Fruit fly (Drosophila melanogaster) whole organism, embryonic: ENCODE data around the gene scyl.

Experiments used
- Atf6 ChIP-seq: fragments of 200-800 bp; sonication (Bioruptor generic); IDR thresholded peaks from 2 replicates; pipeline ENCODE4 v1.3.6; 2022; ENCODE audit warnings: missing biosample characterization, missing genetic modification characterization
- CG10366 ChIP-seq: fragments of 200-800 bp; sonication (Bioruptor generic); IDR thresholded peaks from 2 replicates; pipeline ENCODE4 v1.3.6; 2022; ENCODE audit warnings: missing biosample characterization, missing genetic modification characterization
- CG10959 ChIP-seq: fragments of 200-800 bp; sonication (Bioruptor generic); IDR thresholded peaks from 2 replicates; pipeline ENCODE4 v1.3.6; 2022; ENCODE audit warnings: missing biosample characterization, missing genetic modification characterization
- CG13775 ChIP-seq: fragments of 200-800 bp; sonication (Bioruptor generic); optimal IDR thresholded peaks from 3 replicates; lab custom pipeline; 2017; ENCODE audit warnings: missing biosample characterization, mild to moderate bottlenecking, missing genetic modification characterization
- CG15479 ChIP-seq: fragments of 200-800 bp; sonication (Bioruptor generic); optimal IDR thresholded peaks from 3 replicates; lab custom pipeline; 2019; ENCODE audit warnings: missing biosample characterization, mild to moderate bottlenecking, missing genetic modification characterization, moderate library complexity
- CG17612 ChIP-seq: fragments of 200-800 bp; sonication (Bioruptor generic); IDR thresholded peaks from 2 replicates; pipeline ENCODE4 v1.3.6; 2022; ENCODE audit warnings: missing biosample characterization, missing genetic modification characterization
- CG17829 ChIP-seq: fragments of 200-800 bp; optimal IDR thresholded peaks from 2 replicates; lab custom pipeline; 2019; ENCODE audit warnings: missing biosample characterization, mild to moderate bottlenecking, missing genetic modification characterization, moderate library complexity
- CG2678 ChIP-seq: fragments of 200-800 bp; sonication (Bioruptor generic); optimal IDR thresholded peaks from 3 replicates; lab custom pipeline; 2019; ENCODE audit warnings: missing biosample characterization, mild to moderate bottlenecking, missing genetic modification characterization, moderate library complexity
- CG31224 ChIP-seq: fragments of 200-800 bp; sonication (Bioruptor generic); IDR thresholded peaks from 2 replicates; pipeline ENCODE4 v1.3.6; 2022; ENCODE audit warnings: missing biosample characterization, missing genetic modification characterization
- CG32772 ChIP-seq: fragments of 200-800 bp; sonication (Bioruptor generic); IDR thresholded peaks from 2 replicates; pipeline ENCODE4 v1.3.6; 2022; ENCODE audit warnings: missing biosample characterization, missing genetic modification characterization
- CG3407 ChIP-seq: fragments of 200-800 bp; sonication (Bioruptor generic); optimal IDR thresholded peaks from 2 replicates; lab custom pipeline; 2018; ENCODE audit warnings: missing biosample characterization, mild to moderate bottlenecking, missing genetic modification characterization
- CG4360 ChIP-seq: fragments of 200-800 bp; sonication (Bioruptor generic); IDR thresholded peaks from 2 replicates; pipeline ENCODE4 v1.3.6; 2022; ENCODE audit warnings: missing biosample characterization, missing genetic modification characterization
- CG4730 ChIP-seq: fragments of 200-800 bp; sonication (Bioruptor generic); IDR thresholded peaks from 2 replicates; pipeline ENCODE4 v1.3.6; 2022; ENCODE audit warnings: missing biosample characterization, missing genetic modification characterization
- CG6175 ChIP-seq: fragments of 200-800 bp; sonication (Bioruptor generic); IDR thresholded peaks from 3 replicates; pipeline ENCODE4 v1.3.6; 2022; ENCODE audit warnings: missing biosample characterization, missing genetic modification characterization
- CG7271 ChIP-seq: fragments of 200-800 bp; sonication (Bioruptor generic); optimal IDR thresholded peaks from 2 replicates; lab custom pipeline; 2018; ENCODE audit warnings: missing biosample characterization, mild to moderate bottlenecking, missing genetic modification characterization, moderate library complexity
- CG7357 ChIP-seq: fragments of 200-800 bp; sonication (Bioruptor generic); IDR thresholded peaks from 3 replicates; pipeline ENCODE4 v1.3.6; 2022; ENCODE audit warnings: missing biosample characterization, missing genetic modification characterization
- CG8478 ChIP-seq: fragments of >200 bp; optimal IDR thresholded peaks from 2 replicates; lab custom pipeline; 2018
- CG9932 ChIP-seq: fragments of 200-800 bp; sonication (Bioruptor generic); IDR thresholded peaks from 2 replicates; pipeline ENCODE4 v1.3.6; 2022; ENCODE audit warnings: missing biosample characterization, missing genetic modification characterization
- Chrac-16 ChIP-seq: fragments of 200-800 bp; sonication (Bioruptor generic); optimal IDR thresholded peaks from 3 replicates; lab custom pipeline; 2016; ENCODE audit warnings: missing biosample characterization, missing genetic modification characterization
- Dad ChIP-seq: fragments of 200-800 bp; sonication (Bioruptor generic); optimal IDR thresholded peaks from 3 replicates; lab custom pipeline; 2016; ENCODE audit warnings: missing biosample characterization, missing genetic modification characterization
- Deaf1 ChIP-seq: fragments of 200-800 bp; optimal IDR thresholded peaks from 3 replicates; lab custom pipeline; 2019; ENCODE audit warnings: missing biosample characterization, mild to moderate bottlenecking, missing genetic modification characterization, moderate library complexity
- Dp ChIP-seq: fragments of 200-800 bp; sonication (Bioruptor generic); optimal IDR thresholded peaks from 2 replicates; lab custom pipeline; 2018; ENCODE audit warnings: missing biosample characterization, mild to moderate bottlenecking, missing genetic modification characterization, moderate library complexity
- Gsc ChIP-seq: fragments of 200-800 bp; sonication (Bioruptor generic); IDR thresholded peaks from 2 replicates; pipeline ENCODE4 v1.3.6; 2022; ENCODE audit warnings: missing biosample characterization, missing genetic modification characterization
- H15 ChIP-seq: fragments of 200-800 bp; sonication (Bioruptor generic); IDR thresholded peaks from 3 replicates; pipeline ENCODE4 v1.3.6; 2022; ENCODE audit warnings: missing biosample characterization, missing genetic modification characterization
- HLH4C ChIP-seq: fragments of 200-800 bp; sonication (Bioruptor generic); IDR thresholded peaks from 3 replicates; pipeline ENCODE4 v1.3.6; 2022; ENCODE audit warnings: missing biosample characterization, missing genetic modification characterization; ENCODE audit not compliant: partially characterized antibody
- Hr3 ChIP-seq: fragments of 200-800 bp; sonication (Bioruptor generic); optimal IDR thresholded peaks from 3 replicates; lab custom pipeline; 2016; ENCODE audit warnings: missing biosample characterization, missing genetic modification characterization
- Hr39 ChIP-seq: fragments of >200 bp; optimal IDR thresholded peaks from 2 replicates; lab custom pipeline; 2017
- Jarid2 ChIP-seq: fragments of 200-800 bp; sonication (Bioruptor generic); optimal IDR thresholded peaks from 3 replicates; lab custom pipeline; 2017; ENCODE audit warnings: mild to moderate bottlenecking, missing biosample characterization, missing genetic modification reagents, missing genetic modification characterization
- Med ChIP-seq: fragments of 200-800 bp; sonication (Bioruptor generic); peaks from one replicate; lab custom pipeline; 2016; ENCODE audit warnings: missing biosample characterization, missing genetic modification characterization, mild to moderate bottlenecking, inconsistent platforms, moderate library complexity
- Poxn ChIP-seq: fragments of 200-800 bp; sonication (Bioruptor generic); IDR thresholded peaks from 2 replicates; pipeline ENCODE4 v1.3.6; 2022; ENCODE audit warnings: missing biosample characterization, missing genetic modification characterization
- Sin3A ChIP-seq: fragments of >200 bp; optimal IDR thresholded peaks from 2 replicates; lab custom pipeline; 2018
- Six4 ChIP-seq: fragments of 200-800 bp; sonication (Bioruptor generic); optimal IDR thresholded peaks from 2 replicates; lab custom pipeline; 2016; ENCODE audit warnings: missing biosample characterization, missing genetic modification characterization
- Trl ChIP-seq, 3 experiments: fragments of >200 bp in 2 of 3; fragments of 200-800 bp in 1 of 3; sonication (Bioruptor generic) in 1 of 3; optimal IDR thresholded peaks; 2 replicates in 1 of 3; 3 replicates in 2 of 3; lab custom pipeline; 2016 to 2017; ENCODE audit warnings: missing biosample characterization in 1 of 3, missing genetic modification characterization in 1 of 3
- Usf ChIP-seq: fragments of 200-800 bp; sonication (Bioruptor generic); optimal IDR thresholded peaks from 2 replicates; lab custom pipeline; 2017; ENCODE audit warnings: missing genotype, missing biosample characterization, missing genetic modification characterization
- al ChIP-seq: fragments of 200-800 bp; sonication (Bioruptor generic); IDR thresholded peaks from 2 replicates; pipeline ENCODE4 v1.3.6; 2022; ENCODE audit warnings: missing biosample characterization, missing genetic modification characterization
- ap ChIP-seq: fragments of 200-800 bp; sonication (Bioruptor generic); IDR thresholded peaks from 2 replicates; pipeline ENCODE4 v1.3.6; 2022; ENCODE audit warnings: missing biosample characterization, missing genetic modification characterization
- crol ChIP-seq: fragments of 200-800 bp; sonication (Bioruptor generic); IDR thresholded peaks from 2 replicates; pipeline ENCODE4 v1.3.6; 2022; ENCODE audit warnings: missing biosample characterization, missing genetic modification characterization
- dati ChIP-seq: fragments of 200-800 bp; sonication (Bioruptor generic); IDR thresholded peaks from 2 replicates; pipeline ENCODE4 v1.3.6; 2022; ENCODE audit warnings: missing biosample characterization, missing genetic modification characterization
- fru ChIP-seq: fragments of >200 bp; optimal IDR thresholded peaks from 2 replicates; lab custom pipeline; 2017
- grau ChIP-seq: fragments of 200-800 bp; optimal IDR thresholded peaks from 3 replicates; lab custom pipeline; 2019; ENCODE audit warnings: missing biosample characterization, mild to moderate bottlenecking, missing genetic modification characterization, moderate library complexity
- inv ChIP-seq: fragments of 200-800 bp; sonication (Bioruptor generic); IDR thresholded peaks from 2 replicates; pipeline ENCODE4 v1.3.6; 2022; ENCODE audit warnings: missing biosample characterization, missing genetic modification characterization; ENCODE audit not compliant: partially characterized antibody
- kah ChIP-seq: fragments of 200-800 bp; sonication (Bioruptor generic); optimal IDR thresholded peaks from 2 replicates; lab custom pipeline; 2018; ENCODE audit warnings: missing biosample characterization, mild to moderate bottlenecking, missing genetic modification characterization
- ken ChIP-seq: fragments of 200-800 bp; sonication (Bioruptor generic); IDR thresholded peaks from 3 replicates; pipeline ENCODE4 v1.3.6; 2022; ENCODE audit warnings: missing biosample characterization, missing genetic modification characterization
- kni ChIP-seq: fragments of 200-800 bp; sonication (Bioruptor generic); optimal IDR thresholded peaks from 3 replicates; lab custom pipeline; 2017; ENCODE audit warnings: mild to moderate bottlenecking, missing biosample characterization, missing genetic modification reagents, missing genetic modification characterization
- lbe ChIP-seq: fragments of 200-800 bp; sonication (Bioruptor generic); optimal IDR thresholded peaks from 2 replicates; lab custom pipeline; 2016; ENCODE audit warnings: missing biosample characterization, mild to moderate bottlenecking, missing genetic modification characterization
- psq ChIP-seq: fragments of 200-800 bp; sonication (Bioruptor generic); optimal IDR thresholded peaks from 2 replicates; lab custom pipeline; 2017; ENCODE audit warnings: missing biosample characterization, missing genetic modification characterization
- pum ChIP-seq: fragments of 200-800 bp; sonication (Bioruptor generic); optimal IDR thresholded peaks from 2 replicates; lab custom pipeline; 2016; ENCODE audit warnings: missing biosample characterization, missing genetic modification characterization
- repo ChIP-seq: fragments of 200-800 bp; sonication (Bioruptor generic); optimal IDR thresholded peaks from 2 replicates; lab custom pipeline; 2016; ENCODE audit warnings: missing biosample characterization, missing genetic modification characterization
- sob ChIP-seq: fragments of 200-800 bp; sonication (Bioruptor generic); IDR thresholded peaks from 2 replicates; pipeline ENCODE4 v1.3.6; 2022; ENCODE audit warnings: missing biosample characterization, missing genetic modification characterization
- sqz ChIP-seq: fragments of 200-800 bp; sonication (Bioruptor generic); optimal IDR thresholded peaks from 3 replicates; lab custom pipeline; 2018; ENCODE audit warnings: missing biosample characterization, mild to moderate bottlenecking, missing genetic modification characterization
- tna ChIP-seq: fragments of 200-800 bp; sonication (Bioruptor generic); IDR thresholded peaks from 2 replicates; pipeline ENCODE4 v1.3.6; 2022; ENCODE audit warnings: missing biosample characterization, missing genetic modification characterization; ENCODE audit not compliant: partially characterized antibody
- twi ChIP-seq: fragments of 200-800 bp; optimal IDR thresholded peaks from 2 replicates; lab custom pipeline; 2019; ENCODE audit warnings: missing biosample characterization, mild to moderate bottlenecking, missing genetic modification characterization, moderate library complexity
- wdn ChIP-seq: fragments of 200-800 bp; sonication (Bioruptor generic); IDR thresholded peaks from 2 replicates; pipeline ENCODE4 v1.3.6; 2022; ENCODE audit warnings: missing biosample characterization, missing genetic modification characterization

scyl gene

dm6 chr3L:11294496-11295163, 42.5 kb downstream of the scyl start (continued):
- TF ChIP-seq twi (tag; lab: Kevin White, UChicago) = no peak
- no peak for TF ChIP-seq grau (tag; lab: Kevin White, UChicago)
- peak; percentile 61 for TF ChIP-seq CG32772 (GFP tag; lab: Robert Waterston, UW)
- peak; percentile 50 for TF ChIP-seq kah (GFP tag; lab: Kevin White, UChicago)
- TF ChIP-seq psq = no peak
- TF ChIP-seq CG6175 (GFP tag; lab: Robert Waterston, UW) = peak; percentile 99
- TF ChIP-seq fru (lab: Kevin White, UChicago) = no peak
- TF ChIP-seq CG8478 = no peak
- TF ChIP-seq CG9932 = peak; percentile 28; the same call in 1 of the 2 replicates
- no peak for TF ChIP-seq dati (GFP tag; lab: Robert Waterston, UW)
- TF ChIP-seq tna = 0 out of 2 replicates have a peak, but pooled peaks have one; percentile 9
- no peak for TF ChIP-seq al (GFP tag; lab: Robert Waterston, UW)
- TF ChIP-seq Med (GFP tag; lab: Kevin White, UChicago) = peak; percentile 76
- TF ChIP-seq Dp (GFP tag; lab: Kevin White, UChicago) = no peak
- no peak for TF ChIP-seq Poxn (GFP tag; lab: Robert Waterston, UW)
- no peak for TF ChIP-seq Six4 (GFP tag; lab: Kevin White, UChicago)
- no peak for TF ChIP-seq ap
- TF ChIP-seq Deaf1 = no peak
- no peak for TF ChIP-seq sob (GFP tag; lab: Robert Waterston, UW)
- peak; percentile 63 for TF ChIP-seq crol (GFP tag; lab: Robert Waterston, UW)
- peak; percentile 28 for TF ChIP-seq sqz (GFP tag; lab: Kevin White, UChicago)
- TF ChIP-seq Dad (GFP tag; lab: Kevin White, UChicago) = no peak
- TF ChIP-seq kni = peak; percentile 39
- no peak for TF ChIP-seq Atf6 (GFP tag; lab: Robert Waterston, UW)
- no peak for TF ChIP-seq Usf (GFP tag; lab: Kevin White, UChicago)
- TF ChIP-seq Trl (optimal IDR thresholded peaks at IDR 0.05; lab: Kevin White, UChicago) = peak; percentile 79 to 82
- peak; percentile 12 for TF ChIP-seq Trl (GFP tag; optimal IDR thresholded peaks at IDR 0.05; lab: Kevin White, UChicago)
- TF ChIP-seq CG31224 (GFP tag; lab: Robert Waterston, UW) = no peak
- no peak for TF ChIP-seq CG4730 (GFP tag; lab: Robert Waterston, UW)
- TF ChIP-seq repo = no peak
- TF ChIP-seq CG7357 (GFP tag; lab: Robert Waterston, UW) = no peak
- TF ChIP-seq CG4360 (GFP tag; lab: Robert Waterston, UW) = peak; percentile 74
- TF ChIP-seq Chrac-16 (GFP tag; lab: Kevin White, UChicago) = no peak
- peak; percentile 62 for TF ChIP-seq Jarid2
- no peak for TF ChIP-seq Gsc (GFP tag; lab: Robert Waterston, UW)
- no peak for TF ChIP-seq Sin3A (lab: Kevin White, UChicago)
- no peak for TF ChIP-seq H15
- no peak for TF ChIP-seq CG3407 (GFP tag; lab: Kevin White, UChicago)
- no peak for TF ChIP-seq CG2678 (tag; lab: Kevin White, UChicago)
- no peak for TF ChIP-seq HLH4C
- TF ChIP-seq ken = no peak
- peak; percentile 2 for TF ChIP-seq lbe (GFP tag; lab: Kevin White, UChicago)
- no peak for TF ChIP-seq wdn
- no peak for TF ChIP-seq inv (GFP tag; lab: Robert Waterston, UW)
- no peak for TF ChIP-seq CG13775 (GFP tag; lab: Kevin White, UChicago)
- TF ChIP-seq CG7271 = no peak
- TF ChIP-seq CG10366 (GFP tag; lab: Robert Waterston, UW) = no peak
- no peak for TF ChIP-seq CG17829 (tag; lab: Kevin White, UChicago)
- TF ChIP-seq Hr39 (lab: Kevin White, UChicago) = no peak
- TF ChIP-seq CG10959 = no peak
- no peak for TF ChIP-seq Hr3
- no peak for TF ChIP-seq CG17612 (GFP tag; lab: Robert Waterston, UW)
- TF ChIP-seq pum (GFP tag; lab: Kevin White, UChicago) = no peak
- TF ChIP-seq CG15479 = no peak
